Fruit fly (Drosophila melanogaster): ENCODE results near the gene mrt.
A peak's percentile ranks its signal among the peaks of the same experiment; 100 is the strongest.

mrt gene

dm6 chr3R:27282286-27282685 lies at the start of gene mrt (continued):
- TF ChIP-seq dmrt11E (tag; optimal IDR thresholded peaks at IDR 0.05) (peak; percentile 15), CG13424 (tag; optimal IDR thresholded peaks at IDR 0.05) (peak; percentile 43), Optix (GFP tag; IDR thresholded peaks at IDR 0.05) (no peak), Hr78 (GFP tag; optimal IDR thresholded peaks at IDR 0.05) (no peak), CG10209 (GFP tag; optimal IDR thresholded peaks at IDR 0.05) (peak; percentile 18), Rfx (GFP tag; IDR thresholded peaks at IDR 0.05) (peak; percentile 72), usp (GFP tag; optimal IDR thresholded peaks at IDR 0.05) (no peak), CG3281 (GFP tag; optimal IDR thresholded peaks at IDR 0.05) (peak; percentile 79), CG11696 (GFP tag; IDR thresholded peaks at IDR 0.05) (no peak), pan (optimal IDR thresholded peaks at IDR 0.05) (no peak), pan (GFP tag; optimal IDR thresholded peaks at IDR 0.05 in 1 of 2, IDR thresholded peaks at IDR 0.05 in 1 of 2) (peak in 1 of 2 experiments; percentile 28), CG7928 (GFP tag; optimal IDR thresholded peaks at IDR 0.05) (peak; percentile 0), Gsc (GFP tag; IDR thresholded peaks at IDR 0.05) (no peak), bowl (GFP tag; IDR thresholded peaks at IDR 0.05) (0 out of 2 replicates have a peak, but pooled peaks have one; percentile 25), CG15011 (GFP tag; optimal IDR thresholded peaks at IDR 0.05) (peak; percentile 49), emc (GFP tag; optimal IDR thresholded peaks at IDR 0.05) (no peak), Sry-β (GFP tag; optimal IDR thresholded peaks at IDR 0.05) (no peak), CG7372 (GFP tag; IDR thresholded peaks at IDR 0.05) (0 out of 2 replicates have a peak, but pooled peaks have one; percentile 46), CG8944 (GFP tag; optimal IDR thresholded peaks at IDR 0.05) (peak; percentile 12), grau (tag; optimal IDR thresholded peaks at IDR 0.05) (peak; percentile 90), CG9932 (GFP tag; IDR thresholded peaks at IDR 0.05) (peak; percentile 78), D19A (tag; optimal IDR thresholded peaks at IDR 0.05) (peak; percentile 30), CG10274 (GFP tag; optimal IDR thresholded peaks at IDR 0.05) (no peak), gsb (GFP tag; IDR thresholded peaks at IDR 0.05) (no peak), hth (optimal IDR thresholded peaks at IDR 0.05) (no peak), Blimp-1 (GFP tag; optimal IDR thresholded peaks at IDR 0.05) (peak; percentile 11), tio (GFP tag; optimal IDR thresholded peaks at IDR 0.05) (peak; percentile 31), CG3847 (GFP tag; IDR thresholded peaks at IDR 0.05) (peak; percentile 46), CG6689 (GFP tag; IDR thresholded peaks at IDR 0.05) (0 out of 2 replicates have a peak, but pooled peaks have one; percentile 28), wor (GFP tag; IDR thresholded peaks at IDR 0.05) (no peak), CG43689 (GFP tag; IDR thresholded peaks at IDR 0.05) (0 out of 2 replicates have a peak, but pooled peaks have one; percentile 9), disco-r (GFP tag; optimal IDR thresholded peaks at IDR 0.05) (peak; percentile 48), Meics (GFP tag; optimal IDR thresholded peaks at IDR 0.05) (peak; percentile 79), MBD-R2 (GFP tag; IDR thresholded peaks at IDR 0.05) (peak; percentile 28; the same call in 1 of the 2 replicates), gcm2 (GFP tag; optimal IDR thresholded peaks at IDR 0.05) (no peak), Kr (GFP tag; optimal IDR thresholded peaks at IDR 0.05) (no peak), PHDP (tag; optimal IDR thresholded peaks at IDR 0.05) (peak; percentile 54), CG17359 (tag; optimal IDR thresholded peaks at IDR 0.05) (peak; percentile 51), Hsf (GFP tag; optimal IDR thresholded peaks at IDR 0.05) (peak; percentile 19), B-H1 (GFP tag; IDR thresholded peaks at IDR 0.05) (peak; percentile 14; the same call in 1 of the 3 replicates), Camta (GFP tag; optimal IDR thresholded peaks at IDR 0.05) (peak; percentile 31), CG13624 (GFP tag; optimal IDR thresholded peaks at IDR 0.05) (peak; percentile 52), HHEX (GFP tag; optimal IDR thresholded peaks at IDR 0.05) (peak; percentile 69), CG1233 (GFP tag; optimal IDR thresholded peaks at IDR 0.05) (peak; percentile 33), sisA (GFP tag; IDR thresholded peaks at IDR 0.05) (peak; percentile 53), Nf-YC (tag; optimal IDR thresholded peaks at IDR 0.05) (no peak), croc (GFP tag; conservative IDR thresholded peaks at IDR 0.05) (no peak), CG5180 (GFP tag; optimal IDR thresholded peaks at IDR 0.05) (no peak), dan (GFP tag; IDR thresholded peaks at IDR 0.05) (no peak), CG13287 (GFP tag; IDR thresholded peaks at IDR 0.05; ENCODE audit: partially characterized antibody) (no peak), Fer3 (tag; optimal IDR thresholded peaks at IDR 0.05) (peak; percentile 67)
